Worm (Caenorhabditis elegans): ENCODE results near the gene mtss-1.
A peak's percentile ranks its signal among the peaks of the same experiment; 100 is the strongest.

The mtss-1 gene

ce11 chrIII:8767889-8768361 lies at the start of gene mtss-1:
TSS of gene mtss-1 (plus strand) at chrIII:8768311.
- TF ChIP-seq zip-8 (tag; optimal IDR thresholded peaks at IDR 0.05) = no peak
- no peak for TF ChIP-seq unc-62 (GFP tag; optimal IDR thresholded peaks at IDR 0.05)
- TF ChIP-seq sptf-1 (tag; optimal IDR thresholded peaks at IDR 0.05) = peak; percentile 91
- no peak for TF ChIP-seq snpc-4 (tag; optimal IDR thresholded peaks at IDR 0.05)
- peak; percentile 85 for TF ChIP-seq mep-1 (tag; optimal IDR thresholded peaks at IDR 0.05)
- peak; percentile 48 for TF ChIP-seq sem-2 (GFP tag; optimal IDR thresholded peaks at IDR 0.05)
- TF ChIP-seq unc-120 (tag; optimal IDR thresholded peaks at IDR 0.05; ENCODE audit: poor library complexity, severe bottlenecking) = peak; percentile 64
- TF ChIP-seq ceh-83 (GFP tag; optimal IDR thresholded peaks at IDR 0.05) = peak; percentile 47
- peak; percentile 70 for TF ChIP-seq hlh-1 (tag; optimal IDR thresholded peaks at IDR 0.05)
- peak; percentile 8 for TF ChIP-seq nhr-237 (tag; optimal IDR thresholded peaks at IDR 0.05)
- no peak for TF ChIP-seq elt-3 (tag; optimal IDR thresholded peaks at IDR 0.05)
- TF ChIP-seq unc-39 (tag; optimal IDR thresholded peaks at IDR 0.05) = no peak
- TF ChIP-seq blmp-1 (tag; optimal IDR thresholded peaks at IDR 0.05) = peak; percentile 56
- TF ChIP-seq M03D4.4 (tag; optimal IDR thresholded peaks at IDR 0.05) = peak; percentile 87
- peak; percentile 68 for TF ChIP-seq ztf-11 (tag; optimal IDR thresholded peaks at IDR 0.05)
- TF ChIP-seq nhr-28 (tag; optimal IDR thresholded peaks at IDR 0.05) = no peak
- peak; percentile 43 for TF ChIP-seq flh-1 (GFP tag; optimal IDR thresholded peaks at IDR 0.05)
- TF ChIP-seq cnd-1 (tag; optimal IDR thresholded peaks at IDR 0.05) = peak; percentile 69
- peak; percentile 66 for TF ChIP-seq lsy-2 (tag; optimal IDR thresholded peaks at IDR 0.05)
- TF ChIP-seq ces-1 (GFP tag; optimal IDR thresholded peaks at IDR 0.05) = no peak
- peak; percentile 18 for TF ChIP-seq pha-4 (tag; optimal IDR thresholded peaks at IDR 0.05)
- peak; percentile 54 for TF ChIP-seq lin-32 (GFP tag; optimal IDR thresholded peaks at IDR 0.05)
- TF ChIP-seq mls-2 (tag; optimal IDR thresholded peaks at IDR 0.05) = peak; percentile 92
- no peak for TF ChIP-seq ceh-39 (tag; optimal IDR thresholded peaks at IDR 0.05)
- TF ChIP-seq drap-1 (GFP tag; optimal IDR thresholded peaks at IDR 0.05) = peak; percentile 73
- peak; percentile 13 for TF ChIP-seq mab-5 (tag; optimal IDR thresholded peaks at IDR 0.05)
- TF ChIP-seq tbx-8 (GFP tag; optimal IDR thresholded peaks at IDR 0.05) = no peak
- no peak for TF ChIP-seq elt-1 (tag; optimal IDR thresholded peaks at IDR 0.05; ENCODE audit: borderline replicate concordance, insufficient read depth)
- peak; percentile 30 for TF ChIP-seq nhr-12 (tag; optimal IDR thresholded peaks at IDR 0.05)
- TF ChIP-seq ceh-43 (GFP tag; optimal IDR thresholded peaks at IDR 0.05) = peak; percentile 87
- peak; percentile 59 for TF ChIP-seq bed-3 (GFP tag; optimal IDR thresholded peaks at IDR 0.05)
- peak; percentile 52 for TF ChIP-seq ham-2 (GFP tag; optimal IDR thresholded peaks at IDR 0.05)
- no peak for TF ChIP-seq nhr-2 (tag; optimal IDR thresholded peaks at IDR 0.05)
- peak; percentile 37 for TF ChIP-seq lin-13 (tag; optimal IDR thresholded peaks at IDR 0.05)
- peak; percentile 55 for TF ChIP-seq nhr-76 (tag; optimal IDR thresholded peaks at IDR 0.05)

DNA sequence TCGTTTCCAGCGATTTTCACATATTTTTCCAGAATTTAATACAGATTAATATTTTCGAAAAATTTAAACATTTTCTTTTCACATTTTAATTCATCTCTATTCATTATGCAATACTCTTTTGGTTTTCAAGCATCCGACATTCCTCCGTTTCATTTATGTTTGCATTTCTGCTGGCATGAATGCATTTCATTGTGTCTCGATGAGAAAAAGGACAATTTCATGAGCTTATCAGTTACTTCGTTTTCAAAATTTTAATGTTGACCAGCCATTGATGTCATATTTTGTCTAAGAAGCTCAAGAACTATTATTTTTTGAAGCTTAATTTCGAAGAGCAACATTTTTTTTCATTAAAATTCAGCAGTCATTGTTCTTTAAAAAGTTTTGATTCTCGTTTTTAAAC lies 49.5 kb upstream of the mtss-1 start:
- no peak for TF ChIP-seq cnd-1 (tag; optimal IDR thresholded peaks at IDR 0.05)
- no peak for TF ChIP-seq pha-4 (tag; optimal IDR thresholded peaks at IDR 0.05)
- no peak for TF ChIP-seq nhr-28 (tag; optimal IDR thresholded peaks at IDR 0.05)
- no peak for TF ChIP-seq ceh-43 (GFP tag; optimal IDR thresholded peaks at IDR 0.05)
- TF ChIP-seq ztf-11 (tag; optimal IDR thresholded peaks at IDR 0.05) = no peak
- TF ChIP-seq ces-1 (GFP tag; optimal IDR thresholded peaks at IDR 0.05) = no peak
- no peak for TF ChIP-seq sptf-1 (tag; optimal IDR thresholded peaks at IDR 0.05)
- TF ChIP-seq ceh-83 (GFP tag; optimal IDR thresholded peaks at IDR 0.05) = no peak
- TF ChIP-seq ceh-39 (tag; optimal IDR thresholded peaks at IDR 0.05) = no peak
- TF ChIP-seq mep-1 (tag; optimal IDR thresholded peaks at IDR 0.05) = no peak
- no peak for TF ChIP-seq hlh-1 (tag; optimal IDR thresholded peaks at IDR 0.05)
- TF ChIP-seq M03D4.4 (tag; optimal IDR thresholded peaks at IDR 0.05) = no peak
- no peak for TF ChIP-seq snpc-4 (tag; optimal IDR thresholded peaks at IDR 0.05)
- no peak for TF ChIP-seq zip-8 (tag; optimal IDR thresholded peaks at IDR 0.05)
- no peak for TF ChIP-seq unc-62 (GFP tag; optimal IDR thresholded peaks at IDR 0.05)

DNA sequence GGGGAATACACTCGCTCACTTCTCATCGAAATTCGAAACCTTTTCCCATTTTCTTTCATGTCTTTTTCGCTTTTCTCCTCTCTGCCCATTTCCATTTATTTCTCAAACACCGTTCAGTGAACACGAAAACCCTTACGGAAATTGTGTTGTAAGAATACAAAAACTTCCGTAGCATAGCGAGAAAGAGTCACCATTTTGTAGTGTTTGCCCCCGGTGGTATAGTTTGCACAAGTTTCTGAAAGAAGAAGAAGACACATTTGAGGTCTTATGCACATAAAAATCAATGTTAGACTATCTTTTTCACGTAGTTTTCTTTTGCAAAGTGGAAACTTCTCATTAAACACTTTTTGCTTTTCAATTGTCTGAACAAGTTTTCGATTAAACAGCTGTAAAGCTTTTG lies 49.0 kb upstream of the mtss-1 start:
- TF ChIP-seq tbx-8 (GFP tag; optimal IDR thresholded peaks at IDR 0.05) (no peak), sptf-1 (tag; optimal IDR thresholded peaks at IDR 0.05) (no peak), snpc-4 (tag; optimal IDR thresholded peaks at IDR 0.05) (no peak), lsy-2 (tag; optimal IDR thresholded peaks at IDR 0.05) (no peak), M03D4.4 (tag; optimal IDR thresholded peaks at IDR 0.05) (no peak), bed-3 (GFP tag; optimal IDR thresholded peaks at IDR 0.05) (no peak), ztf-11 (tag; optimal IDR thresholded peaks at IDR 0.05) (no peak), flh-1 (GFP tag; optimal IDR thresholded peaks at IDR 0.05) (no peak), lin-32 (GFP tag; optimal IDR thresholded peaks at IDR 0.05) (no peak), cnd-1 (tag; optimal IDR thresholded peaks at IDR 0.05) (no peak), unc-120 (tag; optimal IDR thresholded peaks at IDR 0.05; ENCODE audit: poor library complexity, severe bottlenecking) (no peak), ces-1 (GFP tag; optimal IDR thresholded peaks at IDR 0.05) (no peak), hlh-1 (tag; optimal IDR thresholded peaks at IDR 0.05) (no peak), elt-1 (tag; optimal IDR thresholded peaks at IDR 0.05; ENCODE audit: borderline replicate concordance, insufficient read depth) (no peak), ceh-83 (GFP tag; optimal IDR thresholded peaks at IDR 0.05) (no peak), blmp-1 (tag; optimal IDR thresholded peaks at IDR 0.05) (no peak)
